Fruit fly (Drosophila melanogaster) whole organism, prepupa: ENCODE data around the gene CG17129.

Experiments
- Blimp-1 ChIP-seq: fragments of 200-800 bp; sonication (Bioruptor generic); optimal IDR thresholded peaks from 3 replicates; lab custom pipeline; 2017; ENCODE audit warnings: missing biosample characterization, missing genetic modification characterization, mild to moderate bottlenecking, moderate library complexity, missing genetic modification reagents
- CG10631 ChIP-seq: fragments of 200-800 bp; sonication (Bioruptor generic); optimal IDR thresholded peaks from 2 replicates; lab custom pipeline; 2016; ENCODE audit warnings: missing biosample characterization, missing genetic modification characterization
- CG10669 ChIP-seq: fragments of 200-800 bp; sonication (Bioruptor generic); optimal IDR thresholded peaks from 3 replicates; lab custom pipeline; 2018; ENCODE audit warnings: missing biosample characterization, mild to moderate bottlenecking, missing genetic modification characterization, moderate library complexity
- CG11294 ChIP-seq: fragments of 200-800 bp; sonication (Bioruptor generic); IDR thresholded peaks from 2 replicates; pipeline ENCODE4 v1.3.6; 2022; ENCODE audit warnings: missing biosample characterization, missing genetic modification characterization
- CG11902 ChIP-seq: fragments of 200-800 bp; sonication (Bioruptor generic); optimal IDR thresholded peaks from 3 replicates; lab custom pipeline; 2016; ENCODE audit warnings: missing biosample characterization, missing genetic modification characterization
- CG15336 ChIP-seq: fragments of 200-800 bp; sonication (Bioruptor generic); IDR thresholded peaks from 2 replicates; pipeline ENCODE4 v1.3.6; 2022; ENCODE audit warnings: missing biosample characterization, missing genetic modification characterization
- CG1621 ChIP-seq: fragments of 200-800 bp; sonication (Bioruptor generic); optimal IDR thresholded peaks from 3 replicates; lab custom pipeline; 2018; ENCODE audit warnings: missing biosample characterization, mild to moderate bottlenecking, missing genetic modification characterization
- CG16779 ChIP-seq: fragments of 200-800 bp; sonication (Bioruptor generic); optimal IDR thresholded peaks from 3 replicates; lab custom pipeline; 2017; ENCODE audit warnings: missing biosample characterization, mild to moderate bottlenecking, missing genetic modification characterization
- CG3032 ChIP-seq: fragments of 200-800 bp; optimal IDR thresholded peaks from 2 replicates; lab custom pipeline; 2019; ENCODE audit warnings: missing biosample characterization, mild to moderate bottlenecking, missing genetic modification characterization, moderate library complexity
- CG34406 ChIP-seq: fragments of 200-800 bp; sonication (Bioruptor generic); optimal IDR thresholded peaks from 3 replicates; lab custom pipeline; 2016; ENCODE audit warnings: missing biosample characterization, missing genetic modification characterization
- CG3919 ChIP-seq: fragments of 200-800 bp; sonication (Bioruptor generic); optimal IDR thresholded peaks from 3 replicates; lab custom pipeline; 2016; ENCODE audit warnings: missing biosample characterization, missing genetic modification characterization
- CG6792 ChIP-seq: fragments of 200-800 bp; sonication (Bioruptor generic); optimal IDR thresholded peaks from 3 replicates; lab custom pipeline; 2016; ENCODE audit warnings: missing biosample characterization, missing genetic modification characterization
- CG6808 ChIP-seq: fragments of 200-800 bp; sonication (Bioruptor generic); optimal IDR thresholded peaks from 3 replicates; lab custom pipeline; 2017; ENCODE audit warnings: missing biosample characterization, missing genetic modification characterization, mild to moderate bottlenecking, moderate library complexity, missing genetic modification reagents
- CG6854 ChIP-seq: fragments of 200-800 bp; sonication (Bioruptor generic); optimal IDR thresholded peaks from 2 replicates; lab custom pipeline; 2017; ENCODE audit warnings: missing biosample characterization, mild to moderate bottlenecking, missing genetic modification characterization
- CG7368 ChIP-seq: fragments of 200-800 bp; sonication (Bioruptor generic); optimal IDR thresholded peaks from 3 replicates; lab custom pipeline; 2016; ENCODE audit warnings: missing biosample characterization, missing genetic modification characterization
- CG8119 ChIP-seq: fragments of 200-800 bp; sonication (Bioruptor generic); IDR thresholded peaks from 3 replicates; pipeline ENCODE4 v1.3.6; 2022; ENCODE audit warnings: missing biosample characterization, missing genetic modification characterization
- CG8319 ChIP-seq: fragments of 200-800 bp; sonication (Bioruptor generic); optimal IDR thresholded peaks from 3 replicates; lab custom pipeline; 2016; ENCODE audit warnings: missing biosample characterization, missing genetic modification characterization
- CG8632 ChIP-seq: fragments of 200-800 bp; sonication (Bioruptor generic); optimal IDR thresholded peaks from 3 replicates; lab custom pipeline; 2016; ENCODE audit warnings: missing biosample characterization, missing genetic modification characterization
- CG9139 ChIP-seq: fragments of 200-800 bp; sonication (Bioruptor generic); optimal IDR thresholded peaks from 3 replicates; lab custom pipeline; 2017; ENCODE audit warnings: missing biosample characterization, mild to moderate bottlenecking, missing genetic modification characterization
- Eip75B ChIP-seq: fragments of 200-800 bp; sonication (Bioruptor generic); optimal IDR thresholded peaks from 3 replicates; lab custom pipeline; 2016; ENCODE audit warnings: missing biosample characterization, missing genetic modification characterization
- Eip93F ChIP-seq: fragments of 200-800 bp; sonication (Bioruptor generic); optimal IDR thresholded peaks from 2 replicates; lab custom pipeline; 2016; ENCODE audit warnings: missing biosample characterization, mild to moderate bottlenecking, missing genetic modification characterization
- Ets96B ChIP-seq: fragments of 200-800 bp; optimal IDR thresholded peaks from 2 replicates; lab custom pipeline; 2019; ENCODE audit warnings: missing biosample characterization, mild to moderate bottlenecking, missing genetic modification characterization, moderate library complexity
- Gug ChIP-seq: fragments of 200-800 bp; sonication (Bioruptor generic); IDR thresholded peaks from 2 replicates; pipeline ENCODE4 v1.3.6; 2022; ENCODE audit warnings: missing biosample characterization, missing genetic modification characterization
- Lpt ChIP-seq: fragments of 200-800 bp; sonication (Bioruptor generic); optimal IDR thresholded peaks from 3 replicates; lab custom pipeline; 2016; ENCODE audit warnings: missing biosample characterization, missing genetic modification characterization
- OdsH ChIP-seq: fragments of 200-800 bp; sonication (Bioruptor generic); optimal IDR thresholded peaks from 3 replicates; lab custom pipeline; 2016; ENCODE audit warnings: missing biosample characterization, missing genetic modification characterization
- Smox ChIP-seq: fragments of 200-800 bp; sonication (Bioruptor generic); optimal IDR thresholded peaks from 3 replicates; lab custom pipeline; 2016; ENCODE audit warnings: missing biosample characterization, missing genetic modification characterization
- Sox102F ChIP-seq: fragments of 200-800 bp; sonication (Bioruptor generic); optimal IDR thresholded peaks from 2 replicates; lab custom pipeline; 2016; ENCODE audit warnings: missing biosample characterization, mild to moderate bottlenecking, missing genetic modification characterization
- Sox14 ChIP-seq: fragments of 200-800 bp; sonication (Bioruptor generic); optimal IDR thresholded peaks from 3 replicates; lab custom pipeline; 2016; ENCODE audit warnings: missing biosample characterization, missing genetic modification characterization
- Sox15 ChIP-seq: fragments of 200-800 bp; sonication (Bioruptor generic); optimal IDR thresholded peaks from 3 replicates; lab custom pipeline; 2016; ENCODE audit warnings: missing biosample characterization, missing genetic modification characterization
- achi ChIP-seq: fragments of 200-800 bp; sonication (Bioruptor generic); optimal IDR thresholded peaks from 3 replicates; lab custom pipeline; 2016; ENCODE audit warnings: missing biosample characterization, missing genetic modification characterization
- acj6 ChIP-seq: fragments of 200-800 bp; sonication (Bioruptor generic); optimal IDR thresholded peaks from 3 replicates; lab custom pipeline; 2016; ENCODE audit warnings: missing biosample characterization, missing genetic modification characterization
- cyc ChIP-seq: fragments of 200-800 bp; sonication (Bioruptor generic); optimal IDR thresholded peaks from 3 replicates; lab custom pipeline; 2016; ENCODE audit warnings: missing biosample characterization, missing genetic modification characterization
- dsx ChIP-seq: fragments of 200-800 bp; optimal IDR thresholded peaks from 3 replicates; lab custom pipeline; 2019; ENCODE audit warnings: missing biosample characterization, mild to moderate bottlenecking, missing genetic modification characterization, moderate library complexity; ENCODE audit not compliant: poor library complexity, severe bottlenecking
- eg ChIP-seq: fragments of 200-800 bp; sonication (Bioruptor generic); IDR thresholded peaks from 3 replicates; pipeline ENCODE4 v1.3.6; 2022; ENCODE audit warnings: missing biosample characterization, missing genetic modification characterization
- fd59A ChIP-seq: fragments of 200-800 bp; sonication (Bioruptor generic); optimal IDR thresholded peaks from 2 replicates; lab custom pipeline; 2017; ENCODE audit warnings: missing biosample characterization, mild to moderate bottlenecking, missing genetic modification characterization, missing genetic modification reagents
- fd85E ChIP-seq: fragments of 200-800 bp; sonication (Bioruptor generic); optimal IDR thresholded peaks from 3 replicates; lab custom pipeline; 2016; ENCODE audit warnings: missing biosample characterization, missing genetic modification characterization
- fkh ChIP-seq: fragments of 200-800 bp; sonication (Bioruptor generic); optimal IDR thresholded peaks from 3 replicates; lab custom pipeline; 2017; ENCODE audit warnings: missing biosample characterization, mild to moderate bottlenecking, missing genetic modification characterization, moderate library complexity
- lz ChIP-seq: fragments of 200-800 bp; sonication (Bioruptor generic); optimal IDR thresholded peaks from 3 replicates; lab custom pipeline; 2016; ENCODE audit warnings: missing biosample characterization, missing genetic modification characterization
- net ChIP-seq: fragments of 200-800 bp; sonication (Bioruptor generic); optimal IDR thresholded peaks from 3 replicates; lab custom pipeline; 2016; ENCODE audit warnings: missing biosample characterization, missing genetic modification characterization
- pdm3 ChIP-seq: fragments of 200-800 bp; sonication (Bioruptor generic); optimal IDR thresholded peaks from 3 replicates; lab custom pipeline; 2016; ENCODE audit warnings: missing biosample characterization, missing genetic modification characterization
- spab ChIP-seq: fragments of 200-800 bp; sonication (Bioruptor generic); optimal IDR thresholded peaks from 2 replicates; lab custom pipeline; 2017; ENCODE audit warnings: missing biosample characterization, mild to moderate bottlenecking, missing genetic modification characterization, missing genetic modification reagents
- ss ChIP-seq, 2 experiments: fragments of 200-800 bp; sonication (Bioruptor generic); optimal IDR thresholded peaks; 2 replicates in 1 of 2; 3 replicates in 1 of 2; lab custom pipeline; 2017 to 2018; ENCODE audit warnings: mild to moderate bottlenecking in 2 of 2, missing biosample characterization in 2 of 2, missing genetic modification characterization in 2 of 2, moderate library complexity in 1 of 2
- svp ChIP-seq: fragments of 200-800 bp; sonication (Bioruptor generic); peaks from one replicate; lab custom pipeline; 2016; ENCODE audit warnings: missing biosample characterization, missing genetic modification characterization

CG17129 gene

DNA sequence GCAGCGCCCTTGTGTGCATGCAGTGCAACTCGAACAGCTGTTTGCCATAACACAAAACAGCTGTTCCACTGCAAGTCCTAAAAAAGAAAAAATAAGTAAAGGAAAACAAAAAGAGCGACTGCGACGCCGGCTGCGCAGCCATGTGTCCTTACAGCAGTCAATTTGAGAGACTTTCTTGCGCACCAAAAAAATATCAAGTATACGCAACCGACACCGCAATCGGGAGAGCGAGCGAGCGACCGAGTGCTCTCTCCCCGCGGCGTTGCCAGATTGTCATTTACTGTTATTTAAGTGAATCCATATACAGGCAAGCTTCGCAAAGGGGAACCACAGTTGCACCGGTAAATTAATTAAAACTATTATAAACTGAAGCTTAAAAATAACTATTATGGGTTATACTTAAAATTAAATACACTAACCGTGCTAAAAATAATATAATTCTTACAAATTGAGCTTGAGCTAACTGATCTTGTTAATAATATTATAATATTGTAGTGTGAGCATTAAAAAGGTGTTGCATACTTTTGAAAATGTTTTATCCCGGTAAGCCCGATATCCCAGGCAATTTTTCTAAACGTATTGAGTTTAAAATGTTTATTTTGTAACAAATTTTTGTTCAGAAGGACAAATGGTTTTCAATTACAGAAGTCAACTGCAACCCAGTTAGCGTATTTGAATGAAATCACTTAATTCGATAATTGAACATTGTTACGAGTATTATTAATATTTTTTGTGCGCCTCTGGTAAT is 50.0 kb downstream of the CG17129 start (continued):
- TF ChIP-seq Gug (no peak), CG3919 (GFP tag; lab: Kevin White, UChicago) (peak; percentile 10), Smox (GFP tag; lab: Kevin White, UChicago) (peak; percentile 45), fd85E (no peak), CG34406 (no peak), fkh (GFP tag; lab: Kevin White, UChicago) (no peak), Ets96B (tag; lab: Kevin White, UChicago) (no peak), ss (GFP tag; optimal IDR thresholded peaks at IDR 0.05; lab: Kevin White, UChicago) (peak in 1 of 2 experiments; percentile 52), Sox15 (no peak), Eip93F (GFP tag; lab: Kevin White, UChicago) (no peak), CG11902 (GFP tag; lab: Kevin White, UChicago) (no peak), CG16779 (peak; percentile 41), CG3032 (tag; lab: Kevin White, UChicago) (no peak), acj6 (GFP tag; lab: Kevin White, UChicago) (peak; percentile 47), CG1621 (tag; lab: Kevin White, UChicago) (no peak), CG6808 (GFP tag; lab: Kevin White, UChicago) (no peak), pdm3 (GFP tag; lab: Kevin White, UChicago) (peak; percentile 39), cyc (GFP tag; lab: Kevin White, UChicago) (peak; percentile 7), net (GFP tag; lab: Kevin White, UChicago) (peak; percentile 3), svp (peak; percentile 67), CG7368 (GFP tag; lab: Kevin White, UChicago) (peak; percentile 16), lz (peak; percentile 41), CG10631 (GFP tag; lab: Kevin White, UChicago) (peak; percentile 7), CG8632 (GFP tag; lab: Kevin White, UChicago) (peak; percentile 19), Blimp-1 (GFP tag; lab: Kevin White, UChicago) (no peak), CG15336 (GFP tag; lab: Robert Waterston, UW) (no peak), Sox14 (GFP tag; lab: Kevin White, UChicago) (no peak), fd59A (GFP tag; lab: Kevin White, UChicago) (no peak), achi (GFP tag; lab: Kevin White, UChicago) (peak; percentile 37), CG6854 (GFP tag; lab: Kevin White, UChicago) (peak; percentile 41), Sox102F (GFP tag; lab: Kevin White, UChicago) (peak; percentile 52), Eip75B (GFP tag; lab: Kevin White, UChicago) (peak; percentile 21), spab (no peak), CG8119 (GFP tag; lab: Robert Waterston, UW) (peak; percentile 41; the same call in 1 of the 3 replicates), CG6792 (no peak), CG11294 (GFP tag; lab: Robert Waterston, UW) (peak; percentile 12; the same call in 1 of the 2 replicates), CG8319 (GFP tag; lab: Kevin White, UChicago) (no peak), CG9139 (GFP tag; lab: Kevin White, UChicago) (peak; percentile 5)
- TF ChIP-seq, all 60 proteins: peak for 35

DNA sequence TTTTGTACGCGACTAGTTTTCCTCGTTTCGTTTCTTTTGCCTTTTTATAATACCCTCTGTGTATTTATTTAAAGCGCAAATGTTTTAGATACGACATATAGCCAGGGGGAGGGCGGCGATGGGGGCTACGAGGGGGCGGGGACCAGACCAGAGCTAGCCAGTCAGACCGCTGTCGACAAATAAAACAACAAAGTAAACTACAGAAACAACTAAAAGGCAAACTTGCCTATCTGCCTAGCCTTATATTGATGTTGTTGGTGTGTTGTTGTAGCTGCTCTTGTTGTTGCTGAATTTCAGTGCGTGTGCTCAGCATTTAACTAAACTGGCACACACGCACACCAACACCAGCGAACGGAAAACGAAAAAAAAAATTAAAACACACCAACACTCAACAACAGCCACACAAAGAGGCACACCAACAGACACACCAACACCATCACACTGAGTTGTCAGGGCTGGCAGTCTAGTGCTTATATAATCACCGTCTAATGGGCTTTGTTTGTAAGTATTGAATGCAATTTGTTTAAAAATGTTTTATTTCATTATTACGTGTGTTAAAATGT is 50.7 kb downstream of the CG17129 start:
- TF ChIP-seq Sox14 (GFP tag; lab: Kevin White, UChicago) (peak; percentile 12), eg (peak; percentile 57; the same call in 1 of the 3 replicates), Lpt (GFP tag; lab: Kevin White, UChicago) (peak; percentile 29), CG10669 (no peak), ss (GFP tag; optimal IDR thresholded peaks at IDR 0.05; lab: Kevin White, UChicago) (peak in 1 of 2 experiments; percentile 66), fkh (GFP tag; lab: Kevin White, UChicago) (peak; percentile 94), dsx (GFP tag; lab: Kevin White, UChicago) (peak; percentile 23), CG10631 (GFP tag; lab: Kevin White, UChicago) (no peak), CG15336 (GFP tag; lab: Robert Waterston, UW) (0 out of 2 replicates have a peak, but pooled peaks have one; percentile 21), OdsH (GFP tag; lab: Kevin White, UChicago) (no peak)
